Fruit fly (Drosophila melanogaster) whole organism, adult: ENCODE measurements around the gene CG32264.

Experiments used
- CG14711 ChIP-seq: fragments of 200-800 bp; sonication (Bioruptor generic); optimal IDR thresholded peaks from 2 replicates; lab custom pipeline; 2018; ENCODE audit warnings: missing biosample characterization, mild to moderate bottlenecking, missing genetic modification characterization, moderate library complexity
- CG7045 ChIP-seq: fragments of 200-800 bp; sonication (Bioruptor generic); optimal IDR thresholded peaks from 2 replicates; lab custom pipeline; 2017; ENCODE audit warnings: missing biosample characterization, mild to moderate bottlenecking, missing genetic modification characterization
- CG7101 ChIP-seq: fragments of 200-800 bp; sonication (Bioruptor generic); optimal IDR thresholded peaks from 2 replicates; lab custom pipeline; 2018; ENCODE audit warnings: missing biosample characterization, mild to moderate bottlenecking, missing genetic modification characterization, moderate library complexity
- cic ChIP-seq: fragments of 200-800 bp; sonication (Bioruptor generic); optimal IDR thresholded peaks from 2 replicates; lab custom pipeline; 2017; ENCODE audit warnings: missing biosample characterization, mild to moderate bottlenecking, missing genetic modification characterization, moderate library complexity
- cnc ChIP-seq, 2 experiments: fragments of >200 bp; optimal IDR thresholded peaks; 2 replicates each; lab custom pipeline; 2017
- kay ChIP-seq: fragments of 200-800 bp; sonication (Bioruptor generic); peaks from one replicate; lab custom pipeline; 2016; ENCODE audit warnings: missing biosample characterization, missing genetic modification characterization, borderline replicate concordance
- tj ChIP-seq: fragments of 200-800 bp; sonication (Bioruptor generic); optimal IDR thresholded peaks from 3 replicates; lab custom pipeline; 2017; ENCODE audit warnings: missing biosample characterization, mild to moderate bottlenecking, missing genetic modification characterization, moderate library complexity

DNA sequence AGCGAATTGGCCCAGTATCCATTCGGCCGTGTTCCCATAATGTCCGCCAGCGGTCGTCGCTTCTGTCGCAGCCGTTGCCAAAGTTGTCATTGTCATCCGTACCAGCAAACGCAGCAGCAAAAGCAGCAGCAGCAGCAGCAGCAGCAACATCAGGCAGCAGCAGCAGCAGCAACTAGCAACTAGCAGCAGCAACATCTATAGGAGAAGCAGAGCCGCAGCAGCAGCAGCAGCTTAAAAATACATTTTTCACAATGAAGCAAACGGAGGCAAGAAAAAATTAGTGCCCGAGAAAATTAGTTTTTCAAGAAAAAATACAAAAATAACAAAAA lies 19.2 kb upstream of the CG32264 start:
- TF ChIP-seq cnc (optimal IDR thresholded peaks at IDR 0.05; lab: Kevin White, UChicago) (no peak), cic (GFP tag; lab: Kevin White, UChicago) (no peak), kay (no peak), tj (GFP tag; lab: Kevin White, UChicago) (no peak), CG7045 (GFP tag; lab: Kevin White, UChicago) (no peak), CG14711 (tag; lab: Kevin White, UChicago) (no peak), CG7101 (tag; lab: Kevin White, UChicago) (no peak)
